Worm (Caenorhabditis elegans) whole organism, late embryonic: ENCODE measurements around the gene Y7A5A.8.

Source experiments
- K09A11.1 ChIP-seq: sonication (generic microtip); optimal IDR thresholded peaks from 2 replicates; lab custom pipeline; 2017; ENCODE audit warnings: antibody characterized with exemption, mild to moderate bottlenecking, missing genetic modification characterization, missing compliant biosample characterization; ENCODE audit not compliant: insufficient read depth
- Y22D7AL.16 ChIP-seq: sonication (generic microtip); optimal IDR thresholded peaks from 2 replicates; lab custom pipeline; 2016; ENCODE audit warnings: missing genetic modification characterization, missing compliant biosample characterization
- ama-1 ChIP-seq: fragments of 150-350 bp; optimal IDR thresholded peaks from 2 replicates; lab custom pipeline; 2014
- ceh-14 ChIP-seq: sonication (generic microtip); optimal IDR thresholded peaks from 2 replicates; lab custom pipeline; 2016; ENCODE audit warnings: missing genotype, missing genetic modification characterization, missing compliant biosample characterization
- ceh-18 ChIP-seq: sonication (generic microtip); optimal IDR thresholded peaks from 2 replicates; lab custom pipeline; 2016; ENCODE audit warnings: missing genetic modification characterization, missing compliant biosample characterization
- ceh-19 ChIP-seq: fragments of 200-800 bp; sonication (Bioruptor generic); optimal IDR thresholded peaks from 2 replicates; lab custom pipeline; 2018; ENCODE audit warnings: mild to moderate bottlenecking, missing genetic modification characterization, missing compliant biosample characterization
- ceh-2 ChIP-seq: sonication (generic microtip); optimal IDR thresholded peaks from 2 replicates; lab custom pipeline; 2016; ENCODE audit warnings: missing genotype, missing genetic modification characterization, missing compliant biosample characterization
- ceh-22 ChIP-seq: sonication (generic microtip); optimal IDR thresholded peaks from 2 replicates; lab custom pipeline; 2017; ENCODE audit warnings: missing biosample characterization, missing genetic modification characterization
- ceh-30 ChIP-seq: fragments of 150-350 bp; optimal IDR thresholded peaks from 2 replicates; lab custom pipeline; 2014; ENCODE audit warnings: missing biosample characterization, missing genetic modification characterization
- ceh-31 ChIP-seq: sonication (generic microtip); optimal IDR thresholded peaks from 2 replicates; lab custom pipeline; 2016; ENCODE audit warnings: missing genetic modification characterization, missing compliant biosample characterization
- ceh-34 ChIP-seq: sonication (generic microtip); optimal IDR thresholded peaks from 2 replicates; lab custom pipeline; 2016; ENCODE audit warnings: mild to moderate bottlenecking, missing genetic modification characterization, missing compliant biosample characterization
- ceh-45 ChIP-seq: fragments of 200-800 bp; sonication (Bioruptor generic); IDR thresholded peaks from 2 replicates; pipeline ENCODE4 v1.3.6; 2022; ENCODE audit warnings: missing genetic modification reagents, missing genetic modification characterization, missing compliant biosample characterization
- ceh-48 ChIP-seq: sonication (generic microtip); optimal IDR thresholded peaks from 2 replicates; lab custom pipeline; 2016; ENCODE audit warnings: missing genetic modification characterization, inconsistent platforms, missing compliant biosample characterization
- ceh-6 ChIP-seq: fragments of 200-800 bp; sonication (Bioruptor generic); optimal IDR thresholded peaks from 2 replicates; lab custom pipeline; 2018; ENCODE audit warnings: mild to moderate bottlenecking, missing genetic modification characterization, missing compliant biosample characterization
- ceh-9 ChIP-seq: sonication (generic microtip); optimal IDR thresholded peaks from 2 replicates; lab custom pipeline; 2016; ENCODE audit warnings: mild to moderate bottlenecking, missing genetic modification characterization, inconsistent platforms, missing compliant biosample characterization
- dmd-4 ChIP-seq: sonication (generic microtip); optimal IDR thresholded peaks from 2 replicates; lab custom pipeline; 2016; ENCODE audit warnings: borderline replicate concordance, missing genetic modification characterization, missing compliant biosample characterization
- elt-2 ChIP-seq: sonication (generic microtip); optimal IDR thresholded peaks from 2 replicates; lab custom pipeline; 2016; ENCODE audit warnings: missing genetic modification reagents, missing genetic modification characterization, missing compliant biosample characterization
- elt-4 ChIP-seq: sonication (generic microtip); optimal IDR thresholded peaks from 2 replicates; lab custom pipeline; 2016; ENCODE audit warnings: missing genetic modification characterization, missing compliant biosample characterization
- eyg-1 ChIP-seq: sonication (generic microtip); optimal IDR thresholded peaks from 2 replicates; lab custom pipeline; 2016; ENCODE audit warnings: missing genotype, missing genetic modification characterization, missing compliant biosample characterization
- fax-1 ChIP-seq: sonication (generic microtip); optimal IDR thresholded peaks from 2 replicates; lab custom pipeline; 2016; ENCODE audit warnings: missing genotype, missing genetic modification characterization, missing compliant biosample characterization
- fkh-10 ChIP-seq: fragments of 150-350 bp; optimal IDR thresholded peaks from 2 replicates; lab custom pipeline; 2014; ENCODE audit warnings: missing biosample characterization, missing genetic modification reagents, missing genetic modification characterization
- gmeb-2 ChIP-seq: sonication (generic microtip); optimal IDR thresholded peaks from 2 replicates; lab custom pipeline; 2016; ENCODE audit warnings: missing genetic modification characterization, inconsistent platforms, missing compliant biosample characterization
- hlh-13 ChIP-seq: fragments of 200-800 bp; sonication (Bioruptor generic); optimal IDR thresholded peaks from 2 replicates; lab custom pipeline; 2018; ENCODE audit warnings: mild to moderate bottlenecking, missing genetic modification characterization, missing compliant biosample characterization
- hlh-15 ChIP-seq: sonication (generic microtip); optimal IDR thresholded peaks from 2 replicates; lab custom pipeline; 2016; ENCODE audit warnings: missing genetic modification characterization, missing compliant biosample characterization
- hlh-30 ChIP-seq: sonication (generic microtip); optimal IDR thresholded peaks from 2 replicates; lab custom pipeline; 2017; ENCODE audit warnings: antibody characterized with exemption, missing genetic modification characterization, missing compliant biosample characterization; ENCODE audit not compliant: insufficient read depth
- hlh-6 ChIP-seq: sonication (generic microtip); optimal IDR thresholded peaks from 2 replicates; lab custom pipeline; 2016; ENCODE audit warnings: missing genotype, missing genetic modification characterization, missing compliant biosample characterization
- lim-6 ChIP-seq: sonication (generic microtip); optimal IDR thresholded peaks from 2 replicates; lab custom pipeline; 2016; ENCODE audit warnings: missing genetic modification characterization, missing compliant biosample characterization
- madf-2 ChIP-seq: sonication (generic microtip); optimal IDR thresholded peaks from 2 replicates; lab custom pipeline; 2017; ENCODE audit warnings: missing genetic modification characterization, missing compliant biosample characterization
- mec-3 ChIP-seq: sonication (generic microtip); optimal IDR thresholded peaks from 2 replicates; lab custom pipeline; 2016; ENCODE audit warnings: borderline replicate concordance, missing genetic modification characterization, missing compliant biosample characterization
- nfya-1 ChIP-seq: sonication (generic microtip); optimal IDR thresholded peaks from 2 replicates; lab custom pipeline; 2017; ENCODE audit warnings: missing genetic modification characterization, mild to moderate bottlenecking, missing compliant biosample characterization, antibody characterized with exemption, moderate library complexity
- nhr-232 ChIP-seq: sonication (generic microtip); optimal IDR thresholded peaks from 2 replicates; lab custom pipeline; 2016; ENCODE audit warnings: missing genetic modification characterization, missing compliant biosample characterization
- npax-4 ChIP-seq: sonication (generic microtip); optimal IDR thresholded peaks from 2 replicates; lab custom pipeline; 2016; ENCODE audit warnings: missing genetic modification characterization, missing compliant biosample characterization
- pag-3 ChIP-seq: sonication (generic microtip); optimal IDR thresholded peaks from 2 replicates; lab custom pipeline; 2016; ENCODE audit warnings: missing compliant biosample characterization, missing genetic modification characterization, borderline replicate concordance
- pat-9 ChIP-seq: fragments of 200-800 bp; sonication (Bioruptor generic); optimal IDR thresholded peaks from 2 replicates; lab custom pipeline; 2018; ENCODE audit warnings: mild to moderate bottlenecking, missing genetic modification characterization, moderate library complexity, missing compliant biosample characterization
- pax-1 ChIP-seq: fragments of 150-350 bp; optimal IDR thresholded peaks from 2 replicates; lab custom pipeline; 2014; ENCODE audit warnings: missing biosample characterization, missing genetic modification characterization
- pha-2 ChIP-seq: sonication (generic microtip); optimal IDR thresholded peaks from 2 replicates; lab custom pipeline; 2017; ENCODE audit warnings: mild to moderate bottlenecking, missing genetic modification characterization, missing compliant biosample characterization
- pha-4 ChIP-seq: fragments of 150-350 bp; optimal IDR thresholded peaks from 2 replicates; lab custom pipeline; 2018; ENCODE audit warnings: missing biosample characterization, missing genetic modification reagents, missing genetic modification characterization
- pqm-1 ChIP-seq: sonication (generic microtip); optimal IDR thresholded peaks from 2 replicates; lab custom pipeline; 2016; ENCODE audit warnings: missing genetic modification characterization, missing compliant biosample characterization
- pros-1 ChIP-seq: fragments of 150-350 bp; optimal IDR thresholded peaks from 2 replicates; lab custom pipeline; 2014; ENCODE audit warnings: missing biosample characterization, missing genetic modification reagents, missing genetic modification characterization
- ref-2 ChIP-seq: sonication (generic microtip); optimal IDR thresholded peaks from 2 replicates; lab custom pipeline; 2016; ENCODE audit warnings: missing genetic modification characterization, missing compliant biosample characterization
- rnt-1 ChIP-seq: sonication (generic microtip); optimal IDR thresholded peaks from 2 replicates; lab custom pipeline; 2016; ENCODE audit warnings: missing genetic modification characterization, missing compliant biosample characterization
- sox-4 ChIP-seq: sonication (generic microtip); optimal IDR thresholded peaks from 2 replicates; lab custom pipeline; 2017; ENCODE audit warnings: mild to moderate bottlenecking, missing genetic modification characterization, inconsistent platforms, missing compliant biosample characterization
- tbx-2 ChIP-seq: sonication (generic microtip); optimal IDR thresholded peaks from 2 replicates; lab custom pipeline; 2016; ENCODE audit warnings: missing genetic modification characterization, missing compliant biosample characterization
- tbx-7 ChIP-seq: sonication (generic microtip); optimal IDR thresholded peaks from 2 replicates; lab custom pipeline; 2016; ENCODE audit warnings: missing genotype, missing genetic modification characterization, missing compliant biosample characterization
- ttx-3 ChIP-seq: sonication (generic microtip); optimal IDR thresholded peaks from 2 replicates; lab custom pipeline; 2016; ENCODE audit warnings: missing genetic modification reagents, missing genetic modification characterization, missing compliant biosample characterization
- unc-3 ChIP-seq, 2 experiments: fragments of 200-800 bp in 1 of 2; sonication (Bioruptor generic) in 1 of 2; sonication (generic microtip) in 1 of 2; conservative IDR thresholded peaks in 1 of 2; optimal IDR thresholded peaks in 1 of 2; 2 replicates each; pipeline versions ENCODE4 v1.3.6 to Lab custom; 2016 to 2022; ENCODE audit warnings: missing compliant biosample characterization in 2 of 2, missing genetic modification characterization in 2 of 2, missing genetic modification reagents in 1 of 2
- unc-42 ChIP-seq: sonication (generic microtip); optimal IDR thresholded peaks from 2 replicates; lab custom pipeline; 2016; ENCODE audit warnings: missing genotype, missing genetic modification characterization, missing compliant biosample characterization
- unc-86 ChIP-seq: sonication (generic microtip); optimal IDR thresholded peaks from 2 replicates; lab custom pipeline; 2016; ENCODE audit warnings: missing genetic modification characterization, missing compliant biosample characterization

Gene Y7A5A.8

DNA sequence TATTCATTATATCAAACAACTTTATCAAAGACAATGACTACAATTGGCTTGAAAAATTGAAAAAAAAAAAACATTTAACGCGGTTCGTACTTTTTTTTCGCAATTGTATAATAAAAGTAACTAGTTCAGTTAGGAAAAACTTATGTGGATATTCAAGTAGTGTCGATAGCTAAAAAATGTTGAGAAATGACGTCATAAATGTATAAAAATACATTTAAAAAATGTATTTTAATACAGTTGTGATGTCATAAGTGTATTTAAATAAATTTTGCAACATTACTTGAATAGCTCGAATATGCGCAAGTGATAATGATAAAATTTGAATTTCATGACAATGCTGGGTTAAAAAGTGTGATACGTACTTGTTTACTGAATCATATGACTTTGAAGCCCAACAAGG is 9.2 kb downstream of the Y7A5A.8 start:
- TF ChIP-seq ceh-48 (tag; lab: Kevin White, UChicago) (no peak), unc-3 (GFP tag; conservative IDR thresholded peaks at IDR 0.05; lab: Robert Waterston, UW) (no peak), unc-3 (tag; optimal IDR thresholded peaks at IDR 0.05; lab: Kevin White, UChicago) (no peak)

DNA sequence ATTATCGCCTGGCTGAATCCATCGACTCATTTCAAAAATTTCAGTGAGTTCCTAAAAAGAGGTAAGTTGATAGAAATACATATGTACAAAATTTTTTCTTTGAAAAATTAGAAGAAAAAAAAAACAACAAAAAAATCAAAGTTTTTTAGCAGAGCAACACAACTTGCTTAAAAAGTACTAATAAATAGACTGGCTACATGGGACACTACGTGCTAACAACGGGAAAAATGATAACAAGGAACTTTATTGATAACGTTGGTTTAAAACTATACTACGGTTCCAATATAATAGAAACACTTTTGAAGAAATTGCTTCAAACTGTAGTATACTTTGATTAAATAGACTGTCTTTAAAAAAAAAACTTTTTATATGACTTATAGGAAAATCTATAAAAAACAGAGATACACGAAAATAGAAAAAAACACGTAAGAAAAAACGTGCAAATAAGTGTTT is 16.2 kb downstream of the Y7A5A.8 start, which contains the start of gene acox-1.6:
Gene acox-1.6 (minus strand): TSS at position 51 of the 453 bp plus-strand sequence.
- TF ChIP-seq elt-2 (peak; percentile 41), ttx-3 (tag; lab: Kevin White, UChicago) (no peak), mec-3 (tag; lab: Kevin White, UChicago) (no peak)

DNA sequence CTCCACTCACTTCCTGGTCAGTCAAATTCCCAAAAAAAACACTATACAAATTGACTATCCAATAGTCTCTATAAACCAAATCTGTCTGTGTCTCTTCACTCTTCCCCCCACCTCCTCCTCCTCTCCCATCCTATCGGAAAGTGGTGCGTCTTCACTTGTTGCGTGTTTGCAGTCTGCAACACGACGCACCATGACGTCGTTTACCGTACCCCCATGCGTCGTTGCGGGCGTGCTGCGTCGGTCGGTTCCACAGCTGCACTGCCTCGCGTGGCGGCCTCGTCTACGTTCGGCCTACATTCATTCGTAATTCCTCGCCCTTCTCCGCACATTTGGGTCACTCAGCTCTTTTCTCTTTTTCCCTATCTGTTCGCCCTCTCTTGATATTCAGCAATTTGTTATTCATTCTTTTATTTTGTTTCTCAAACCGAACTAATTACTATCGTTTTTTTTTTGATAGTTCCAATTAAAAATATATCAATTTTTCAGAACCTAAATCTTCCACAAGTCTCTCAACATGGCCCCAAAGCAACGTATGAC is 18.9 kb downstream of the Y7A5A.8 start, which contains the start of gene serp-1.1:
Gene serp-1.1 (plus strand): TSS at position 487 of the 537 bp plus-strand sequence.
- TF ChIP-seq hlh-30 (tag; lab: Kevin White, UChicago), result peak; percentile 74
- peak; percentile 70 for TF ChIP-seq madf-2 (tag; lab: Kevin White, UChicago)
- TF ChIP-seq tbx-7, result peak; percentile 74
- TF ChIP-seq fkh-10 (GFP tag; lab: Kevin White, UChicago), result peak; percentile 25
- no peak for TF ChIP-seq ceh-9 (tag; lab: Kevin White, UChicago)
- TF ChIP-seq dmd-4 (tag; lab: Kevin White, UChicago), result peak; percentile 75
- TF ChIP-seq nhr-232 (tag; lab: Kevin White, UChicago), result peak; percentile 48
- peak; percentile 96 for TF ChIP-seq ref-2 (tag; lab: Kevin White, UChicago)
- TF ChIP-seq ceh-18 (tag; lab: Kevin White, UChicago), result peak; percentile 97
- peak; percentile 97 for TF ChIP-seq tbx-2 (tag; lab: Kevin White, UChicago)
- peak; percentile 98 for TF ChIP-seq pros-1
- TF ChIP-seq ceh-34 (tag; lab: Kevin White, UChicago), result peak; percentile 92
- TF ChIP-seq pqm-1 (tag; lab: Kevin White, UChicago), result peak; percentile 80
- TF ChIP-seq nfya-1, result peak; percentile 99
- TF ChIP-seq elt-4, result no peak
- peak; percentile 21 for TF ChIP-seq ttx-3 (tag; lab: Kevin White, UChicago)
- no peak for TF ChIP-seq ama-1 (lab: Kevin White, UChicago)
- peak; percentile 64 for TF ChIP-seq pax-1 (tag; lab: Kevin White, UChicago)
- TF ChIP-seq pha-4 (tag; lab: Kevin White, UChicago), result no peak
- no peak for TF ChIP-seq hlh-13 (GFP tag; lab: Kevin White, UChicago)
- TF ChIP-seq gmeb-2 (tag; lab: Kevin White, UChicago), result no peak
- peak; percentile 94 for TF ChIP-seq rnt-1 (tag; lab: Kevin White, UChicago)
- TF ChIP-seq fax-1 (tag; lab: Kevin White, UChicago), result peak; percentile 43
- TF ChIP-seq ceh-31 (tag; lab: Kevin White, UChicago), result peak; percentile 97
- TF ChIP-seq K09A11.1 (tag; lab: Kevin White, UChicago), result peak; percentile 44
- TF ChIP-seq npax-4 (tag; lab: Kevin White, UChicago), result peak; percentile 6
- peak; percentile 81 for TF ChIP-seq ceh-2 (tag; lab: Kevin White, UChicago)
- TF ChIP-seq hlh-15 (tag; lab: Kevin White, UChicago), result no peak
- peak; percentile 82 for TF ChIP-seq ceh-14 (tag; lab: Kevin White, UChicago)
- TF ChIP-seq ceh-22 (tag; lab: Kevin White, UChicago), result peak; percentile 88
- TF ChIP-seq lim-6 (tag; lab: Kevin White, UChicago), result no peak
- TF ChIP-seq eyg-1 (tag; lab: Kevin White, UChicago), result peak; percentile 55
- TF ChIP-seq ceh-45 (GFP tag; lab: Robert Waterston, UW), result no peak
- peak; percentile 49 for TF ChIP-seq pat-9 (tag; lab: Kevin White, UChicago)
- peak; percentile 61 for TF ChIP-seq hlh-6 (tag; lab: Kevin White, UChicago)
- peak; percentile 62 for TF ChIP-seq sox-4 (tag; lab: Kevin White, UChicago)
- peak; percentile 38 for TF ChIP-seq unc-86 (tag; lab: Kevin White, UChicago)
- TF ChIP-seq ceh-19 (GFP tag; lab: Kevin White, UChicago), result peak; percentile 37
- TF ChIP-seq elt-2, result peak; percentile 89
- no peak for TF ChIP-seq Y22D7AL.16 (tag; lab: Kevin White, UChicago)
- TF ChIP-seq unc-42 (tag; lab: Kevin White, UChicago), result peak; percentile 81
- TF ChIP-seq pag-3 (tag; lab: Kevin White, UChicago), result peak; percentile 52
- no peak for TF ChIP-seq ceh-30
- peak; percentile 62 for TF ChIP-seq ceh-6 (GFP tag; lab: Kevin White, UChicago)
- TF ChIP-seq pha-2 (tag; lab: Kevin White, UChicago), result peak; percentile 67
